Worm (Caenorhabditis elegans) whole organism, L1 larva: ENCODE results near the gene F07A11.4.

Source experiments
- C04F5.9 ChIP-seq: sonication (generic microtip); optimal IDR thresholded peaks from 2 replicates; lab custom pipeline; 2016; ENCODE audit warnings: missing genetic modification characterization, missing compliant biosample characterization
- Y116A8C.19 ChIP-seq: sonication (generic microtip); optimal IDR thresholded peaks from 2 replicates; lab custom pipeline; 2016; ENCODE audit warnings: missing compliant biosample characterization, missing genetic modification characterization, borderline replicate concordance
- aha-1 ChIP-seq: fragments of 150-350 bp; optimal IDR thresholded peaks from 2 replicates; lab custom pipeline; 2014; ENCODE audit warnings: missing biosample characterization, missing genetic modification characterization
- alr-1 ChIP-seq: fragments of 200-800 bp; sonication (Bioruptor generic); optimal IDR thresholded peaks from 2 replicates; lab custom pipeline; 2018; ENCODE audit warnings: borderline replicate concordance, mild to moderate bottlenecking, missing genetic modification characterization, missing compliant biosample characterization
- aly-2 ChIP-seq: fragments of 150-350 bp; optimal IDR thresholded peaks from 2 replicates; lab custom pipeline; 2014; ENCODE audit warnings: missing biosample characterization, missing genetic modification characterization
- ama-1 ChIP-seq: fragments of 150-350 bp; optimal IDR thresholded peaks from 2 replicates; lab custom pipeline; 2014
- ceh-8 ChIP-seq: fragments of 200-800 bp; sonication (Bioruptor generic); optimal IDR thresholded peaks from 2 replicates; lab custom pipeline; 2018; ENCODE audit warnings: mild to moderate bottlenecking, missing genetic modification characterization, moderate library complexity, missing compliant biosample characterization
- ceh-82 ChIP-seq, 3 experiments: fragments of 150-350 bp in 1 of 3; sonication (generic microtip) in 2 of 3; optimal IDR thresholded peaks; 2 replicates each; lab custom pipeline; 2014 to 2017; ENCODE audit warnings: missing biosample characterization in 3 of 3, missing genetic modification characterization in 3 of 3
- ceh-88 ChIP-seq: fragments of 200-800 bp; sonication (Bioruptor generic); IDR thresholded peaks from 2 replicates; pipeline ENCODE4 v1.3.6; 2022; ENCODE audit warnings: missing genetic modification characterization, missing compliant biosample characterization
- egl-13 ChIP-seq: sonication (generic microtip); optimal IDR thresholded peaks from 2 replicates; lab custom pipeline; 2016; ENCODE audit warnings: missing genotype, missing genetic modification reagents, missing genetic modification characterization, missing compliant biosample characterization
- elt-2 ChIP-seq: sonication (generic microtip); optimal IDR thresholded peaks from 2 replicates; lab custom pipeline; 2016; ENCODE audit warnings: missing genetic modification characterization, mild to moderate bottlenecking, inconsistent platforms, missing compliant biosample characterization, missing genetic modification reagents
- elt-3 ChIP-seq, 6 experiments: fragments of 150-350 bp in 1 of 6; sonication (generic microtip); optimal IDR thresholded peaks; 2 replicates each; lab custom pipeline; 2017 to 2018; ENCODE audit warnings: missing biosample characterization in 6 of 6, missing genetic modification characterization in 6 of 6, inconsistent platforms in 1 of 6
- fkh-4 ChIP-seq: sonication (generic microtip); optimal IDR thresholded peaks from 2 replicates; lab custom pipeline; 2016; ENCODE audit warnings: missing compliant biosample characterization, missing genetic modification characterization, borderline replicate concordance
- fkh-8 ChIP-seq: sonication (generic microtip); optimal IDR thresholded peaks from 2 replicates; lab custom pipeline; 2016; ENCODE audit warnings: mild to moderate bottlenecking, missing genetic modification characterization, missing compliant biosample characterization
- grh-1 ChIP-seq: fragments of 200-800 bp; sonication (Bioruptor generic); IDR thresholded peaks from 2 replicates; pipeline ENCODE4 v1.3.6; 2022; ENCODE audit warnings: missing genetic modification reagents, missing genetic modification characterization, missing compliant biosample characterization
- hlh-4 ChIP-seq: sonication (generic microtip); optimal IDR thresholded peaks from 2 replicates; lab custom pipeline; 2016; ENCODE audit warnings: mild to moderate bottlenecking, missing genetic modification characterization, missing compliant biosample characterization
- isw-1 ChIP-seq: fragments of 200-800 bp; sonication (Bioruptor generic); IDR thresholded peaks from 2 replicates; pipeline ENCODE4 v1.3.6; 2022; ENCODE audit warnings: missing genetic modification characterization, missing compliant biosample characterization
- lin-13 ChIP-seq: fragments of 150-350 bp; optimal IDR thresholded peaks from 2 replicates; lab custom pipeline; 2014; ENCODE audit warnings: missing biosample characterization, missing genetic modification reagents, missing genetic modification characterization
- lin-39 ChIP-seq: fragments of 150-350 bp; optimal IDR thresholded peaks from 2 replicates; lab custom pipeline; 2014; ENCODE audit warnings: missing biosample characterization, missing genetic modification reagents, missing genetic modification characterization
- lsy-2 ChIP-seq, 2 experiments: fragments of 150-350 bp; optimal IDR thresholded peaks; 2 replicates each; lab custom pipeline; 2014; ENCODE audit warnings: missing biosample characterization in 2 of 2, missing genetic modification characterization in 2 of 2
- mab-9 ChIP-seq: fragments of 200-800 bp; sonication (Bioruptor generic); IDR thresholded peaks from 2 replicates; pipeline ENCODE4 v1.3.6; 2022; ENCODE audit warnings: missing genetic modification reagents, missing genetic modification characterization, missing compliant biosample characterization
- mdl-1 ChIP-seq, 2 experiments: fragments of 150-350 bp; optimal IDR thresholded peaks; 2 replicates each; lab custom pipeline; 2014 to 2017; ENCODE audit warnings: missing biosample characterization in 2 of 2, missing genetic modification characterization in 2 of 2, inconsistent platforms in 1 of 2
- mef-2 ChIP-seq: fragments of 150-350 bp; optimal IDR thresholded peaks from 2 replicates; lab custom pipeline; 2014; ENCODE audit warnings: missing biosample characterization, missing genetic modification characterization
- nhr-11 ChIP-seq: fragments of 150-350 bp; optimal IDR thresholded peaks from 2 replicates; lab custom pipeline; 2014; ENCODE audit warnings: missing biosample characterization, missing genetic modification characterization
- nhr-19 ChIP-seq: fragments of 200-800 bp; sonication (Bioruptor generic); conservative IDR thresholded peaks from 2 replicates; pipeline ENCODE4 v1.3.6; 2022; ENCODE audit warnings: missing genetic modification characterization, missing compliant biosample characterization
- nhr-20 ChIP-seq: sonication (generic microtip); optimal IDR thresholded peaks from 2 replicates; lab custom pipeline; 2016; ENCODE audit warnings: mild to moderate bottlenecking, missing genetic modification characterization, missing compliant biosample characterization
- nhr-71 ChIP-seq: sonication (generic microtip); optimal IDR thresholded peaks from 2 replicates; lab custom pipeline; 2016; ENCODE audit warnings: mild to moderate bottlenecking, missing genetic modification characterization, moderate library complexity, missing compliant biosample characterization
- nhr-76 ChIP-seq: sonication (generic microtip); optimal IDR thresholded peaks from 2 replicates; lab custom pipeline; 2017; ENCODE audit warnings: missing biosample characterization, missing genetic modification characterization
- nhr-84 ChIP-seq: sonication (generic microtip); optimal IDR thresholded peaks from 2 replicates; lab custom pipeline; 2017; ENCODE audit warnings: missing biosample characterization, missing genetic modification characterization
- nhr-85 ChIP-seq: sonication (generic microtip); peaks from one replicate; lab custom pipeline; 2016; ENCODE audit warnings: missing genetic modification characterization, inconsistent platforms, missing compliant biosample characterization
- pag-3 ChIP-seq: sonication (generic microtip); optimal IDR thresholded peaks from 2 replicates; lab custom pipeline; 2017; ENCODE audit warnings: missing genetic modification characterization, mild to moderate bottlenecking, missing compliant biosample characterization, antibody characterized with exemption, borderline replicate concordance; ENCODE audit not compliant: insufficient read depth
- pqm-1 ChIP-seq: sonication (generic microtip); optimal IDR thresholded peaks from 3 replicates; lab custom pipeline; 2017; ENCODE audit warnings: missing biosample characterization, missing genetic modification characterization
- rnt-1 ChIP-seq: sonication (generic microtip); optimal IDR thresholded peaks from 2 replicates; lab custom pipeline; 2016; ENCODE audit warnings: mild to moderate bottlenecking, missing genetic modification characterization, moderate library complexity, missing compliant biosample characterization
- skn-1 ChIP-seq: fragments of 150-350 bp; optimal IDR thresholded peaks from 2 replicates; lab custom pipeline; 2014; ENCODE audit warnings: missing biosample characterization, missing genetic modification characterization
- snpc-4 ChIP-seq: fragments of 150-350 bp; optimal IDR thresholded peaks from 2 replicates; lab custom pipeline; 2014; ENCODE audit warnings: missing biosample characterization, missing genetic modification characterization
- tlp-1 ChIP-seq: fragments of 150-350 bp; optimal IDR thresholded peaks from 2 replicates; lab custom pipeline; 2014; ENCODE audit warnings: missing biosample characterization, missing genetic modification characterization
- unc-130 ChIP-seq: fragments of 150-350 bp; optimal IDR thresholded peaks from 2 replicates; lab custom pipeline; 2017; ENCODE audit warnings: missing biosample characterization, missing genetic modification characterization, inconsistent platforms
- unc-62 ChIP-seq: fragments of 150-350 bp; optimal IDR thresholded peaks from 2 replicates; lab custom pipeline; 2014; ENCODE audit warnings: missing biosample characterization, missing genetic modification reagents, missing genetic modification characterization
- xbp-1 ChIP-seq: sonication (generic microtip); optimal IDR thresholded peaks from 2 replicates; lab custom pipeline; 2016; ENCODE audit warnings: missing genetic modification characterization, missing compliant biosample characterization
- ztf-4 ChIP-seq: fragments of 150-350 bp; optimal IDR thresholded peaks from 2 replicates; lab custom pipeline; 2014; ENCODE audit warnings: missing biosample characterization, missing genetic modification characterization

F07A11.4 gene

DNA sequence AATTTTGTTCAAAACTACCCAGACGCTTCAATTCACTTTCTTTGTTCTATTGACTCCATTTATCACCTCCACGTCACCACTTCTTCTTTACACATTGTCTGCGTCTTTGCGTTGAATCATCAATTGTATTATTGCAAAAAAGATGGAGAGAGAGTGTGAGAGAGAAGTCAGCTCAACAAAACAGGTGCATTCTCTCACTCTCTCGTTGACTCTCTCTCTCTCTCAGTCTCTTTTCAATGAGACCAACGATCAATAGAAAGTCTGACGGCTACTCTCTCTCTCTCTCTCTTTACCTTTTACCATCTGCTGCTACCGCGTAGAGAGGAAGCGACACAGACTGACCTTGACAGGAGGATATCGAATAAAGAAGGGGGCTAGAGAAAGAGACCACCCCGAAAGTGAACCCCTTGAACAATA, 34.9 kb downstream of the F07A11.4 start (continued):
- TF ChIP-seq mef-2 (tag; lab: Kevin White, UChicago) (no peak), tlp-1 (no peak), skn-1 (tag; lab: Kevin White, UChicago) (peak; percentile 63), xbp-1 (tag; lab: Kevin White, UChicago) (peak; percentile 88), C04F5.9 (tag; lab: Kevin White, UChicago) (peak; percentile 57), rnt-1 (tag; lab: Kevin White, UChicago) (peak; percentile 90), pqm-1 (tag; lab: Kevin White, UChicago) (no peak), Y116A8C.19 (tag; lab: Kevin White, UChicago) (no peak), unc-130 (tag; lab: Kevin White, UChicago) (peak; percentile 54), snpc-4 (tag; lab: Kevin White, UChicago) (no peak), egl-13 (tag; lab: Kevin White, UChicago) (no peak), nhr-76 (tag; lab: Kevin White, UChicago) (peak; percentile 49), nhr-19 (GFP tag; lab: Robert Waterston, UW) (peak; percentile 88), ceh-8 (GFP tag; lab: Kevin White, UChicago) (peak; percentile 31), fkh-4 (tag; lab: Kevin White, UChicago) (peak; percentile 9), pag-3 (tag; lab: Kevin White, UChicago) (no peak), elt-2 (tag; lab: Kevin White, UChicago) (no peak), aly-2 (peak; percentile 91), elt-3 (tag; optimal IDR thresholded peaks at IDR 0.05; lab: Kevin White, UChicago) (peak in 5 of 6 experiments; percentile 21 to 92 (median 81)), ama-1 (lab: Kevin White, UChicago) (peak; percentile 89), mab-9 (GFP tag; lab: Robert Waterston, UW) (no peak), grh-1 (peak; percentile 87), alr-1 (tag; lab: Kevin White, UChicago) (no peak), lin-13 (peak; percentile 90), ztf-4 (tag; lab: Kevin White, UChicago) (peak; percentile 91), aha-1 (tag; lab: Kevin White, UChicago) (no peak), ceh-82 (tag; optimal IDR thresholded peaks at IDR 0.05; lab: Kevin White, UChicago) (peak; percentile 66 to 78 (median 78)), nhr-85 (tag; lab: Kevin White, UChicago) (peak; percentile 100), nhr-84 (tag; lab: Kevin White, UChicago) (no peak), mdl-1 (tag; optimal IDR thresholded peaks at IDR 0.05; lab: Kevin White, UChicago) (peak in 1 of 2 experiments; percentile 89), nhr-71 (tag; lab: Kevin White, UChicago) (peak; percentile 96)

DNA sequence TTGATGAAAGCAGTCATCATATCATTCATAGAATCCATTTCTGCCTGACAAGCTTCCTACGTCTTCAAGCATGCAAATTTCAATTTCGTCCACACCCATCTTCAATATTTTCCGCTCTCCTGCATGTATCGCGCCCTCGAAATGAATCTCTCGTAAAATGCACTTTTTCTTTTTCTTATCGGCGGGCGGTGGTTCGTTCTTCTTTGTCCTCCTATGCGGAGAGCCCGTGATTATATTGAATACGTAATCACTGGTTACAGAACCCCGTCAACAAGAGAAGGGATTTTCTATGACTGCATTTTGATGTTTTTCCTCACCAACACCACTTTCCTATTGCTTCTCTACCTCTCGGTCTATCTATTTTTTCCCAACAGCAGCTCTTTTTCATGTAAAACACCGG, 35.8 kb downstream of the F07A11.4 start:
- TF ChIP-seq nhr-85 (tag; lab: Kevin White, UChicago) (peak; percentile 67), nhr-11 (tag; lab: Kevin White, UChicago) (no peak), hlh-4 (tag; lab: Kevin White, UChicago) (no peak), isw-1 (no peak), unc-130 (tag; lab: Kevin White, UChicago) (no peak), lin-39 (tag; lab: Kevin White, UChicago) (no peak), nhr-20 (tag; lab: Kevin White, UChicago) (no peak), mdl-1 (tag; optimal IDR thresholded peaks at IDR 0.05; lab: Kevin White, UChicago) (no peak), unc-62 (GFP tag; lab: Kevin White, UChicago) (no peak), ama-1 (lab: Kevin White, UChicago) (no peak), fkh-8 (peak; percentile 0), mef-2 (tag; lab: Kevin White, UChicago) (no peak), ztf-4 (tag; lab: Kevin White, UChicago) (peak; percentile 30), ceh-88 (GFP tag; lab: Robert Waterston, UW) (peak; percentile 29; the same call in 1 of the 2 replicates), nhr-76 (tag; lab: Kevin White, UChicago) (no peak), lsy-2 (tag; optimal IDR thresholded peaks at IDR 0.05; lab: Kevin White, UChicago) (no peak)
